Fruit fly (Drosophila melanogaster) whole organism, embryonic: ENCODE results near the gene CG3009.
A peak's percentile ranks its signal among the peaks of the same experiment; 100 is the strongest.

Experiments used
- ATbp ChIP-seq: fragments of 200-800 bp; sonication (Bioruptor generic); optimal IDR thresholded peaks from 2 replicates; lab custom pipeline; 2017; ENCODE audit warnings: missing biosample characterization, mild to moderate bottlenecking, missing genetic modification characterization, missing genetic modification reagents
- CG10366 ChIP-seq: fragments of 200-800 bp; sonication (Bioruptor generic); IDR thresholded peaks from 2 replicates; pipeline ENCODE4 v1.3.6; 2022; ENCODE audit warnings: missing biosample characterization, missing genetic modification characterization
- CG12071 ChIP-seq: fragments of 200-800 bp; sonication (Bioruptor generic); optimal IDR thresholded peaks from 3 replicates; lab custom pipeline; 2018; ENCODE audit warnings: missing biosample characterization, mild to moderate bottlenecking, missing genetic modification characterization
- CG14860 ChIP-seq: fragments of 200-800 bp; sonication (Bioruptor generic); IDR thresholded peaks from 3 replicates; pipeline ENCODE4 v1.3.6; 2022; ENCODE audit warnings: missing biosample characterization, missing genetic modification characterization; ENCODE audit not compliant: partially characterized antibody
- CG15601 ChIP-seq: fragments of 200-800 bp; sonication (Bioruptor generic); optimal IDR thresholded peaks from 3 replicates; lab custom pipeline; 2019; ENCODE audit warnings: missing biosample characterization, mild to moderate bottlenecking, missing genetic modification characterization, moderate library complexity
- CG1603 ChIP-seq: fragments of 200-800 bp; sonication (Bioruptor generic); optimal IDR thresholded peaks from 2 replicates; lab custom pipeline; 2019; ENCODE audit warnings: missing biosample characterization, mild to moderate bottlenecking, missing genetic modification characterization, moderate library complexity
- CG17361 ChIP-seq: fragments of 200-800 bp; sonication (Bioruptor generic); IDR thresholded peaks from 3 replicates; pipeline ENCODE4 v1.3.6; 2022; ENCODE audit warnings: missing biosample characterization, missing genetic modification characterization
- CG32767 ChIP-seq: fragments of 200-800 bp; sonication (Bioruptor generic); IDR thresholded peaks from 2 replicates; pipeline ENCODE4 v1.3.6; 2022; ENCODE audit warnings: missing biosample characterization, missing genetic modification characterization
- CG34376 ChIP-seq: fragments of 200-800 bp; sonication (Bioruptor generic); optimal IDR thresholded peaks from 2 replicates; lab custom pipeline; 2018; ENCODE audit warnings: missing biosample characterization, mild to moderate bottlenecking, missing genetic modification characterization
- CG4424 ChIP-seq: fragments of 200-800 bp; sonication (Bioruptor generic); optimal IDR thresholded peaks from 3 replicates; lab custom pipeline; 2016; ENCODE audit warnings: missing biosample characterization, missing genetic modification characterization
- CG4617 ChIP-seq: fragments of 200-800 bp; sonication (Bioruptor generic); optimal IDR thresholded peaks from 3 replicates; lab custom pipeline; 2016; ENCODE audit warnings: missing biosample characterization, missing genetic modification characterization, borderline replicate concordance
- CG5180 ChIP-seq: fragments of 200-800 bp; sonication (Bioruptor generic); optimal IDR thresholded peaks from 3 replicates; lab custom pipeline; 2017; ENCODE audit warnings: missing biosample characterization, missing genetic modification characterization, mild to moderate bottlenecking, moderate library complexity, missing genetic modification reagents
- CG6175 ChIP-seq: fragments of 200-800 bp; sonication (Bioruptor generic); IDR thresholded peaks from 3 replicates; pipeline ENCODE4 v1.3.6; 2022; ENCODE audit warnings: missing biosample characterization, missing genetic modification characterization
- CG6254 ChIP-seq: fragments of 200-800 bp; sonication (Bioruptor generic); optimal IDR thresholded peaks from 3 replicates; lab custom pipeline; 2017; ENCODE audit warnings: mild to moderate bottlenecking, missing biosample characterization, missing genetic modification reagents, missing genetic modification characterization
- CG9727 ChIP-seq: fragments of 200-800 bp; sonication (Bioruptor generic); optimal IDR thresholded peaks from 3 replicates; lab custom pipeline; 2017; ENCODE audit warnings: missing biosample characterization, mild to moderate bottlenecking, missing genetic modification characterization
- CG9797 ChIP-seq: fragments of 200-800 bp; sonication (Bioruptor generic); optimal IDR thresholded peaks from 3 replicates; lab custom pipeline; 2018; ENCODE audit warnings: missing biosample characterization, mild to moderate bottlenecking, missing genetic modification characterization
- Dll ChIP-seq: fragments of 200-800 bp; sonication (Bioruptor generic); IDR thresholded peaks from 4 replicates; pipeline ENCODE4 v1.3.6; 2022; ENCODE audit warnings: missing biosample characterization, missing genetic modification characterization; ENCODE audit not compliant: partially characterized antibody
- Dref ChIP-seq: fragments of 200-800 bp; sonication (Bioruptor generic); IDR thresholded peaks from 2 replicates; pipeline ENCODE4 v1.3.6; 2022; ENCODE audit warnings: missing biosample characterization, missing genetic modification characterization
- E2f2 ChIP-seq: fragments of 200-800 bp; sonication (Bioruptor generic); IDR thresholded peaks from 2 replicates; pipeline ENCODE4 v1.3.6; 2022; ENCODE audit warnings: missing biosample characterization, missing genetic modification characterization
- Ets65A ChIP-seq: fragments of 200-800 bp; sonication (Bioruptor generic); peaks from one replicate; lab custom pipeline; 2016; ENCODE audit warnings: missing biosample characterization, missing genetic modification characterization
- HHEX ChIP-seq: fragments of 200-800 bp; sonication (Bioruptor generic); optimal IDR thresholded peaks from 3 replicates; lab custom pipeline; 2017; ENCODE audit warnings: missing biosample characterization, mild to moderate bottlenecking, missing genetic modification characterization, missing genetic modification reagents
- HLH4C ChIP-seq: fragments of 200-800 bp; sonication (Bioruptor generic); IDR thresholded peaks from 3 replicates; pipeline ENCODE4 v1.3.6; 2022; ENCODE audit warnings: missing biosample characterization, missing genetic modification characterization; ENCODE audit not compliant: partially characterized antibody
- HLHmδ ChIP-seq: fragments of 200-800 bp; sonication (Bioruptor generic); optimal IDR thresholded peaks from 2 replicates; lab custom pipeline; 2018; ENCODE audit warnings: missing biosample characterization, mild to moderate bottlenecking, missing genetic modification characterization, moderate library complexity
- Hmr ChIP-seq: fragments of 200-800 bp; sonication (Bioruptor generic); optimal IDR thresholded peaks from 3 replicates; lab custom pipeline; 2017; ENCODE audit warnings: mild to moderate bottlenecking, missing biosample characterization, missing genetic modification reagents, missing genetic modification characterization
- Neu2 ChIP-seq: fragments of 200-800 bp; sonication (Bioruptor generic); optimal IDR thresholded peaks from 3 replicates; lab custom pipeline; 2016; ENCODE audit warnings: missing biosample characterization, missing genetic modification characterization, borderline replicate concordance
- Scr ChIP-seq: fragments of 200-800 bp; sonication (Bioruptor generic); IDR thresholded peaks from 2 replicates; pipeline ENCODE4 v1.3.6; 2022; ENCODE audit warnings: missing biosample characterization, missing genetic modification characterization; ENCODE audit not compliant: partially characterized antibody
- Usf ChIP-seq: fragments of 200-800 bp; sonication (Bioruptor generic); optimal IDR thresholded peaks from 2 replicates; lab custom pipeline; 2017; ENCODE audit warnings: missing genotype, missing biosample characterization, missing genetic modification characterization
- cad ChIP-seq: fragments of >200 bp; optimal IDR thresholded peaks from 2 replicates; lab custom pipeline; 2017; ENCODE audit warnings: missing biosample characterization, missing genetic modification characterization
- cg ChIP-seq: fragments of 200-800 bp; sonication (Bioruptor generic); optimal IDR thresholded peaks from 3 replicates; lab custom pipeline; 2019; ENCODE audit warnings: missing biosample characterization, mild to moderate bottlenecking, missing genetic modification characterization, moderate library complexity
- chinmo ChIP-seq: fragments of 200-800 bp; sonication (Bioruptor generic); IDR thresholded peaks from 4 replicates; pipeline ENCODE4 v1.3.6; 2022; ENCODE audit warnings: missing biosample characterization, missing genetic modification characterization; ENCODE audit not compliant: partially characterized antibody
- ci ChIP-seq: fragments of 200-800 bp; sonication (Bioruptor generic); IDR thresholded peaks from 3 replicates; pipeline ENCODE4 v1.3.6; 2022; ENCODE audit warnings: missing biosample characterization, missing genetic modification characterization
- dm ChIP-seq: fragments of 200-800 bp; sonication (Bioruptor generic); optimal IDR thresholded peaks from 3 replicates; lab custom pipeline; 2016; ENCODE audit warnings: missing biosample characterization, missing genetic modification characterization
- grn ChIP-seq: fragments of 200-800 bp; sonication (Bioruptor generic); optimal IDR thresholded peaks from 3 replicates; lab custom pipeline; 2017; ENCODE audit warnings: missing biosample characterization, missing genetic modification characterization
- ham ChIP-seq: fragments of 200-800 bp; sonication (Bioruptor generic); IDR thresholded peaks from 2 replicates; pipeline ENCODE4 v1.3.6; 2022; ENCODE audit warnings: missing biosample characterization, missing genetic modification characterization
- hb ChIP-seq: fragments of 200-800 bp; sonication (Bioruptor generic); IDR thresholded peaks from 3 replicates; pipeline ENCODE4 v1.3.6; 2022; ENCODE audit warnings: missing biosample characterization, missing genetic modification characterization; ENCODE audit not compliant: partially characterized antibody
- her ChIP-seq: fragments of 200-800 bp; sonication (Bioruptor generic); optimal IDR thresholded peaks from 2 replicates; lab custom pipeline; 2016; ENCODE audit warnings: missing biosample characterization, missing genetic modification characterization
- jigr1 ChIP-seq: fragments of 200-800 bp; sonication (Bioruptor generic); IDR thresholded peaks from 3 replicates; pipeline ENCODE4 v1.3.6; 2022; ENCODE audit warnings: missing biosample characterization, missing genetic modification characterization
- lbe ChIP-seq: fragments of 200-800 bp; sonication (Bioruptor generic); optimal IDR thresholded peaks from 2 replicates; lab custom pipeline; 2016; ENCODE audit warnings: missing biosample characterization, mild to moderate bottlenecking, missing genetic modification characterization
- lmd ChIP-seq: fragments of 200-800 bp; sonication (Bioruptor generic); IDR thresholded peaks from 2 replicates; pipeline ENCODE4 v1.3.6; 2022; ENCODE audit warnings: missing biosample characterization, missing genetic modification characterization
- mld ChIP-seq: fragments of 200-800 bp; sonication (Bioruptor generic); IDR thresholded peaks from 3 replicates; pipeline ENCODE4 v1.3.6; 2022; ENCODE audit warnings: missing biosample characterization, missing genetic modification characterization; ENCODE audit not compliant: partially characterized antibody
- org-1 ChIP-seq: fragments of 200-800 bp; sonication (Bioruptor generic); optimal IDR thresholded peaks from 2 replicates; lab custom pipeline; 2017; ENCODE audit warnings: missing biosample characterization, missing genetic modification characterization
- pfk ChIP-seq: fragments of 200-800 bp; sonication (Bioruptor generic); optimal IDR thresholded peaks from 2 replicates; lab custom pipeline; 2018; ENCODE audit warnings: missing biosample characterization, mild to moderate bottlenecking, missing genetic modification characterization, moderate library complexity
- rib ChIP-seq: fragments of 200-800 bp; sonication (Bioruptor generic); IDR thresholded peaks from 2 replicates; pipeline ENCODE4 v1.3.6; 2022; ENCODE audit warnings: missing biosample characterization, missing genetic modification characterization
- salm ChIP-seq: fragments of 200-800 bp; sonication (Bioruptor generic); optimal IDR thresholded peaks from 2 replicates; lab custom pipeline; 2018; ENCODE audit warnings: missing biosample characterization, mild to moderate bottlenecking, missing genetic modification characterization
- scrt ChIP-seq: fragments of 200-800 bp; sonication (Bioruptor generic); optimal IDR thresholded peaks from 2 replicates; lab custom pipeline; 2018; ENCODE audit warnings: missing biosample characterization, mild to moderate bottlenecking, missing genetic modification characterization, moderate library complexity
- shn ChIP-seq: fragments of 200-800 bp; sonication (Bioruptor generic); optimal IDR thresholded peaks from 3 replicates; lab custom pipeline; 2016; ENCODE audit warnings: missing biosample characterization, missing genetic modification characterization
- unc-4 ChIP-seq: fragments of 200-800 bp; sonication (Bioruptor generic); IDR thresholded peaks from 2 replicates; pipeline ENCODE4 v1.3.6; 2022; ENCODE audit warnings: missing biosample characterization, missing genetic modification characterization; ENCODE audit not compliant: partially characterized antibody
- vnd ChIP-seq: fragments of 200-800 bp; sonication (Bioruptor generic); IDR thresholded peaks from 3 replicates; pipeline ENCODE4 v1.3.6; 2022; ENCODE audit warnings: missing biosample characterization, missing genetic modification characterization; ENCODE audit not compliant: partially characterized antibody
- wek ChIP-seq: fragments of 200-800 bp; sonication (Bioruptor generic); optimal IDR thresholded peaks from 3 replicates; lab custom pipeline; 2018; ENCODE audit warnings: missing biosample characterization, mild to moderate bottlenecking, missing genetic modification characterization, moderate library complexity
- zen ChIP-seq: fragments of 200-800 bp; sonication (Bioruptor generic); optimal IDR thresholded peaks from 3 replicates; lab custom pipeline; 2018; ENCODE audit warnings: missing biosample characterization, mild to moderate bottlenecking, missing genetic modification characterization, moderate library complexity

Gene CG3009

DNA sequence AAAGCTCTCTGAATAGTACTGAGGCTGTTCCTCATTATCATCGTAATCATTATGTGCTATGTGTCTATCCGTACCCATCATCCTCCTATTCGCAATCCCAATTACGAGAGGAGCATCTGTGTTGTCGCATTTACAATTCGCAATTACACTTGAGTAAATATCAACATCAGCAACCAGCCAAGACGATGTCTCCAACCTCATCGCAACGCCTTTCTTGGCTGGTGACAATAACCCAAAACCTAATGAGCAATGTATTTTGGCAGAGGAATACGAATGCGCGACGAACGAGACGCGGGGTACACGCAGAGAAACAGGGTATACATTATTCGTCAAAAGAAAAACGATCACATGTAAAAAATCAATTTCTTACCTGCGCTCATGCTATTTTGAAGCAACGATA is 56.0 kb downstream of the CG3009 start (continued):
- TF ChIP-seq her, result peak; percentile 27
- no peak for TF ChIP-seq dm (GFP tag; lab: Kevin White, UChicago)
- TF ChIP-seq shn (GFP tag; lab: Kevin White, UChicago), result no peak
- peak; percentile 93 for TF ChIP-seq lbe
- peak; percentile 57 for TF ChIP-seq CG12071 (GFP tag; lab: Kevin White, UChicago)
- no peak for TF ChIP-seq Dll (GFP tag; lab: Robert Waterston, UW)
- no peak for TF ChIP-seq Neu2 (GFP tag; lab: Kevin White, UChicago)
- no peak for TF ChIP-seq cad (GFP tag; lab: Kevin White, UChicago)
- TF ChIP-seq Dref (GFP tag; lab: Robert Waterston, UW), result no peak
- no peak for TF ChIP-seq mld (GFP tag; lab: Robert Waterston, UW)
- TF ChIP-seq hb (GFP tag; lab: Robert Waterston, UW), result no peak
- no peak for TF ChIP-seq CG15601 (tag; lab: Kevin White, UChicago)
- TF ChIP-seq lmd, result no peak
- TF ChIP-seq salm (tag; lab: Kevin White, UChicago), result no peak
- TF ChIP-seq grn (GFP tag; lab: Kevin White, UChicago), result no peak
- no peak for TF ChIP-seq Usf (GFP tag; lab: Kevin White, UChicago)
- TF ChIP-seq CG9727, result peak; percentile 2
- TF ChIP-seq CG17361 (GFP tag; lab: Robert Waterston, UW), result no peak
- TF ChIP-seq HLH4C (GFP tag; lab: Robert Waterston, UW), result no peak
- 0 out of 2 replicates have a peak, but pooled peaks have one; percentile 36 for TF ChIP-seq rib (GFP tag; lab: Robert Waterston, UW)
- no peak for TF ChIP-seq chinmo
- peak; percentile 33 for TF ChIP-seq wek (GFP tag; lab: Kevin White, UChicago)
- no peak for TF ChIP-seq CG4617 (GFP tag; lab: Kevin White, UChicago)
- TF ChIP-seq CG4424, result no peak
- TF ChIP-seq CG6175 (GFP tag; lab: Robert Waterston, UW), result no peak
- no peak for TF ChIP-seq E2f2 (GFP tag; lab: Robert Waterston, UW)
- no peak for TF ChIP-seq vnd (GFP tag; lab: Robert Waterston, UW)
- no peak for TF ChIP-seq CG6254
- no peak for TF ChIP-seq zen (tag; lab: Kevin White, UChicago)
- TF ChIP-seq Ets65A (GFP tag; lab: Kevin White, UChicago), result peak; percentile 82
- TF ChIP-seq ci (GFP tag; lab: Robert Waterston, UW), result no peak
- no peak for TF ChIP-seq CG10366 (GFP tag; lab: Robert Waterston, UW)
- TF ChIP-seq pfk (GFP tag; lab: Kevin White, UChicago), result no peak
- TF ChIP-seq CG34376 (GFP tag; lab: Kevin White, UChicago), result no peak
- no peak for TF ChIP-seq cg (GFP tag; lab: Kevin White, UChicago)
- TF ChIP-seq HLHmδ (GFP tag; lab: Kevin White, UChicago), result no peak
- TF ChIP-seq CG32767 (GFP tag; lab: Robert Waterston, UW), result no peak
- no peak for TF ChIP-seq jigr1 (GFP tag; lab: Robert Waterston, UW)
- no peak for TF ChIP-seq org-1 (GFP tag; lab: Kevin White, UChicago)
- peak; percentile 69 for TF ChIP-seq Hmr (GFP tag; lab: Kevin White, UChicago)
- TF ChIP-seq CG14860 (GFP tag; lab: Robert Waterston, UW), result no peak
- TF ChIP-seq scrt (GFP tag; lab: Kevin White, UChicago), result peak; percentile 19
- peak; percentile 3 for TF ChIP-seq CG1603 (tag; lab: Kevin White, UChicago)
- TF ChIP-seq CG9797 (GFP tag; lab: Kevin White, UChicago), result no peak
- TF ChIP-seq ham (GFP tag; lab: Robert Waterston, UW), result no peak
- peak; percentile 67 for TF ChIP-seq ATbp (GFP tag; lab: Kevin White, UChicago)
- TF ChIP-seq Scr, result no peak
- no peak for TF ChIP-seq unc-4 (GFP tag; lab: Robert Waterston, UW)
- no peak for TF ChIP-seq CG5180 (GFP tag; lab: Kevin White, UChicago)
- peak; percentile 43 for TF ChIP-seq HHEX (GFP tag; lab: Kevin White, UChicago)
